Worm (Caenorhabditis elegans): Measurements from ENCODE around the gene T02H6.11.

Gene T02H6.11

DNA sequence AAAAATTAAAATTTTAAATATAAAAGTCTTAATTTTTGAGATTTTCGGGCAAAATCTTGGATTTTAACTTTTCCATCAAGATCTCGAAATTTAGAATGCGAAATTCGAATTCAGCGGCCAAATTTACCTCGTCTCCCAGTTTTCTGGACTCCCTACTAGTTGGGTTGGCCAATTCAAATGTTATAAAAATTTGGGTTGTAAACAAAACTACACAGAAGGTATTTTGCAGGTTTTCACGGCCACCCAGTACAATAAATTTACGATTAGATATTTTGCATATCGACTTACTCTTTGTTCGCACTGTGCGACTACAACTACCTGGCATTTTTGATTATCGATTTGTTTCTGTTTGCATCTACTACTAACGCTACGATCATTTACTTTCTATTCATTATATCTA is 16.1 kb downstream of the T02H6.11 start, which contains the start of gene T02H6.5:
Gene T02H6.5, plus strand, starts transcription at position 301 of the 400 bp plus-strand sequence.
- TF ChIP-seq efl-3 (GFP tag; optimal IDR thresholded peaks at IDR 0.05), result no peak
- TF ChIP-seq aly-2 (tag; optimal IDR thresholded peaks at IDR 0.05), result no peak
- TF ChIP-seq elt-3 (tag; optimal IDR thresholded peaks at IDR 0.05), result no peak
- no peak for TF ChIP-seq fkh-4 (tag; optimal IDR thresholded peaks at IDR 0.05; ENCODE audit: borderline replicate concordance)
- TF ChIP-seq ztf-11 (tag; optimal IDR thresholded peaks at IDR 0.05), result no peak

DNA sequence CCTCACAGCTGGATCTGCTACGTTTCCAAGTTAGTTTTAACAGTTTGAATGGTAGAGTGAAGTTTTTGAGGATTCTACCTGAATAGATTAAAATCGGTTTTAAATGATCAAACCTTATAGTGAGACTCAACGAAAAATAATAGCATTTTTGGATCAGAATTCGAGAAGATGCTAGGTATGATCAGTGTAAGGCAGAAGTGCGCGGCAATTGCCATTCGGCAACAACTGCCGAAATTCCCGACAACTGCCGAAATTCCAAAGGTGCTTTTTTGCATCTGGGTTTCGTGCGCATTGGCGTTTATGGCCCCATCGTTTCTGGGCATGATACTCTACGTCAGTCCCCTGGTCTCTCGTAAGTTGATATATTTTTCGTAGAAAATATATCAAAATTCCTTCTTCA is 17.5 kb downstream of the T02H6.11 start, which contains the start of gene T02H6.6:
Gene T02H6.6, plus strand, starts transcription at position 301 of the 400 bp plus-strand sequence.
- TF ChIP-seq fos-1 (tag; optimal IDR thresholded peaks at IDR 0.05) (no peak), snu-23 (GFP tag; optimal IDR thresholded peaks at IDR 0.05) (no peak), nhr-237 (tag; optimal IDR thresholded peaks at IDR 0.05) (no peak), ceh-63 (GFP tag; optimal IDR thresholded peaks at IDR 0.05) (no peak), efl-1 (optimal IDR thresholded peaks at IDR 0.05) (no peak), efl-1 (GFP tag; optimal IDR thresholded peaks at IDR 0.05 in 1 of 2) (no peak), dpl-1 (GFP tag; optimal IDR thresholded peaks at IDR 0.05) (no peak), ceh-82 (tag; optimal IDR thresholded peaks at IDR 0.05) (no peak), nhr-90 (tag; optimal IDR thresholded peaks at IDR 0.05; ENCODE audit: poor library complexity) (no peak), mdl-1 (tag; optimal IDR thresholded peaks at IDR 0.05) (no peak), egl-27 (tag; optimal IDR thresholded peaks at IDR 0.05) (no peak), C16A3.4 (tag; optimal IDR thresholded peaks at IDR 0.05) (no peak), zag-1 (tag; optimal IDR thresholded peaks at IDR 0.05) (no peak), dsc-1 (tag; optimal IDR thresholded peaks at IDR 0.05) (no peak), mep-1 (tag; optimal IDR thresholded peaks at IDR 0.05) (no peak)

DNA sequence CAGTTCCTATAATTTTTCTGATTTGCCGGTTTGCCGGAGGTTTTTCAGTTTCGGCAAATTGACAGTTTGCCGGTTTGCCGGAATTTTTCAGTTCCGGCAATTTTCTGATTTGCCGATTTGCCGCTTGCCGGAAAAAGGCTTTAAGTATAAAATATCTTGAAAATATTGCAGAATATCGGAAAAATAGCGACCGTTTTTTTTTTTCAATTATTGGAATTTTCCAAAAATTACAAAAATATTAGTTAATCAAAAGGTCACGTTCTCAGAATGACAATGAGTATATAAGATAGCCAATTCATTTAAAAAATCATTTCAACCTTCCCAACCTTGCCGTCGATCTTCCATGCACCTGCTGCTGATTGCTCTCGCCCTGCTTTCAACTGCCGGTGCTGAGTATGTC is 18.6 kb downstream of the T02H6.11 start, which contains the start of gene T02H6.7:
Gene T02H6.7, plus strand, starts transcription at position 301 of the 400 bp plus-strand sequence.
- no peak for TF ChIP-seq egl-13 (tag; optimal IDR thresholded peaks at IDR 0.05)
- no peak for TF ChIP-seq ceh-82 (tag; optimal IDR thresholded peaks at IDR 0.05)
- no peak for TF ChIP-seq tlp-1 (tag; optimal IDR thresholded peaks at IDR 0.05)
- TF ChIP-seq nhr-77 (tag; optimal IDR thresholded peaks at IDR 0.05), result no peak
- no peak for TF ChIP-seq ceh-88 (GFP tag; IDR thresholded peaks at IDR 0.05)
- no peak for TF ChIP-seq rnt-1 (tag; optimal IDR thresholded peaks at IDR 0.05)
- no peak for TF ChIP-seq sox-4 (tag; optimal IDR thresholded peaks at IDR 0.05)
- TF ChIP-seq nhr-237 (tag; optimal IDR thresholded peaks at IDR 0.05), result no peak
- TF ChIP-seq unc-86 (tag; optimal IDR thresholded peaks at IDR 0.05), result no peak
- no peak for TF ChIP-seq snu-23 (GFP tag; optimal IDR thresholded peaks at IDR 0.05)
- no peak for TF ChIP-seq nhr-71 (tag; optimal IDR thresholded peaks at IDR 0.05)

DNA sequence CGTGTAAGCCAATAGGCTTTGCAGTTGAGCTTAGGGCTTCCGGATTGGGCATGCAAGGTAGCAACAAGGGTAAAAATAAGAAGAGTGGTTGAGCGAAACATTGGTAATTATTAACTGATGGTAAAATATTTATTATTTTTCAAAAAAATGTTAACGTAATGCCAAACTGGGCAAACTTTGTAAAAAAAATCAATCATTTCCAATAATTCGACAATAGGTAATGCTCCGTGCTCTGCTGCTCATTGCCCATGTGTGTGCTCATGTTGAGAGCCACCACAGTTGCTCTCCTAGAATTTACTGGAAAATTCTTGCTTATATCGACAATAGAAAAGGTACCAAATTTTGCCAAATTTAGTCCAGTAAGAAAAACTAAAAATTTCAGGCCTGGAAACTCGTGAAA is 20.3 kb downstream of the T02H6.11 start, which contains the start of the genes T02H6.10 and T02H6.8:
Gene T02H6.10, minus strand, starts transcription at position 101 of the 400 bp plus-strand sequence.
Gene T02H6.8, plus strand, starts transcription at position 221 of the 400 bp plus-strand sequence.
- TF ChIP-seq fos-1 (tag; optimal IDR thresholded peaks at IDR 0.05) (no peak), nhr-47 (tag; optimal IDR thresholded peaks at IDR 0.05) (no peak), rnt-1 (tag; optimal IDR thresholded peaks at IDR 0.05) (no peak), dsc-1 (tag; optimal IDR thresholded peaks at IDR 0.05) (no peak)

DNA sequence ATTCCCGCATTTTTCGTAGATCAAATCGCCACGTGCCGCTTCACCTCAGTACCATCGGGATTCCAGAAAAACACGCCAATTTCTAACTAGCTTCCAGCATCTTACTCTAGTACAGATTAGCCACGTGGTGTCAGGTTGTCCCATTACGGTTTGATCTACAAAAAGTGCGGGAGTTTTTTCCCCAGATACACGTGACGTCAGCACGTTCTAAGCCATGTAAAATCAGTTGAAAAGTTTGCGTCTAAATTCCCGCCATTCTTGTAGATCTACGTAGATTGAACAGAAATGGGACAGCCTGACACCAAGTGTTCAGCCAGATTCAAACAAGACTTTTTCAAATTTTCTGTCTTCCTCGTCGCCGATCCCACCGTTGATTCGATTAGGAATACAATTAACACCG is 22.3 kb downstream of the T02H6.11 start, which contains the start of gene T02H6.9:
Gene T02H6.9, plus strand, starts transcription at position 301 of the 400 bp plus-strand sequence.
- no peak for TF ChIP-seq jun-1 (tag; optimal IDR thresholded peaks at IDR 0.05)
- no peak for TF ChIP-seq fkh-10 (GFP tag; optimal IDR thresholded peaks at IDR 0.05)

DNA sequence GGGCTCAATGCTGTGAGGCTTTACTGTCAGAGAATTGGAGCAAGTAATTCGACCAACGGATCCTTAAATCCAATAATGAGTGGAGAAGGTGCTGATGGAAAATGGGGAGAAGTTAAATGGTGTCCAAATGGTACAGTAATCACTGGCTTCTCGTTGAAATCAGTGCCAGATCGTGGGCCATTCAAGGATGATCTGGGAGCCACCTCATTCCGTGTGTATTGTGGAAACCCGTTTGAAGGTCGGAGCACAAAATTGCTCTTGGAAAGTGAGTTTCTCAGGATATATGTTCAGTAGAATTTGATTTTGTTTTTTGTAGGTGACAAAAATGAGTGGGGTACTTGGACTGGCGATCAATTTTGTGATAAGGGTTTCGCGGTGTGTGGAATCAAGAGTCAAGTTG is 25.1 kb downstream of the T02H6.11 start:
- TF ChIP-seq C34B4.2 (tag; optimal IDR thresholded peaks at IDR 0.05), result no peak
- TF ChIP-seq zag-1 (tag; optimal IDR thresholded peaks at IDR 0.05), result no peak
- no peak for TF ChIP-seq sox-4 (tag; optimal IDR thresholded peaks at IDR 0.05)
- TF ChIP-seq fkh-10 (GFP tag; optimal IDR thresholded peaks at IDR 0.05), result no peak
- TF ChIP-seq nhr-90 (tag; optimal IDR thresholded peaks at IDR 0.05; ENCODE audit: poor library complexity), result no peak
- no peak for TF ChIP-seq nhr-76 (tag; optimal IDR thresholded peaks at IDR 0.05)
- TF ChIP-seq pax-3 (tag; optimal IDR thresholded peaks at IDR 0.05), result no peak
- no peak for TF ChIP-seq C04F5.9 (tag; optimal IDR thresholded peaks at IDR 0.05)
- no peak for TF ChIP-seq ceh-63 (GFP tag; optimal IDR thresholded peaks at IDR 0.05)
- TF ChIP-seq ama-1 (optimal IDR thresholded peaks at IDR 0.05), result no peak
- TF ChIP-seq elt-3 (tag; optimal IDR thresholded peaks at IDR 0.05), result no peak
- no peak for TF ChIP-seq skn-1 (tag; optimal IDR thresholded peaks at IDR 0.05)
- no peak for TF ChIP-seq C16A3.4 (tag; optimal IDR thresholded peaks at IDR 0.05)
- TF ChIP-seq lin-14 (GFP tag; optimal IDR thresholded peaks at IDR 0.05), result no peak
- TF ChIP-seq F16B12.6 (tag; optimal IDR thresholded peaks at IDR 0.05), result no peak
- no peak for TF ChIP-seq isw-1 (GFP tag; IDR thresholded peaks at IDR 0.05)
- TF ChIP-seq ces-1 (GFP tag; optimal IDR thresholded peaks at IDR 0.05), result no peak
